Fruit fly (Drosophila melanogaster): ENCODE results near the gene P58IPK.

DNA sequence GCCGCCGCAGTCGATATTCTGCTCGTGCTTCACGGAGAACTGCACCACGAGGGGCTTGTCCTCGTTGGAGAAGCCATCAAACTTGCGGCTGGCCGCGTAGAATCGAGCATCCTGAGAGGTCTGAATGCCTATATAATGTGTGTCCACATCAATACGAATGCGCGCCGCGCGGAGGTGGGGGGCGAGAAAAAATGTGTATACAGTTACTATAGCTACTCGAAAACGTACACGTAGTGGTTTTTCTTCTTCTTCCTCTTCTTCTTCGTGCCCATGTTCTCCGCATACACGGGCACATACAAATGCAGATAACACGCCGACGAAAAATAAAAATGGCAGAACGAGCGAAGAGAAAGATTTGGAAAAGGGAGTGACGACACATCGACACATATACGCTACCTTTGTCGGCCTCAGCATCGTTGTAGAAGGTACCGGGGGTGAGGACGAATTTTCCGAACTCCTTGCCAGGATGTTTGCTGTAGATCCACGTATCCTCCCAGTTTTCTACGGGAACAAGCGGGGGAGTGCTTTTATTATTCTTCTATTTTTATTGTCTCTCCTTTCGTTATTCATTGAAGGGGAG lies 43.4 kb downstream of the P58IPK start:
- no peak for TF ChIP-seq Lpt (GFP tag; optimal IDR thresholded peaks at IDR 0.05)
- TF ChIP-seq CG6276 (GFP tag; optimal IDR thresholded peaks at IDR 0.05) = no peak
- no peak for TF ChIP-seq CG3919 (GFP tag; optimal IDR thresholded peaks at IDR 0.05)
- TF ChIP-seq acj6 (GFP tag; optimal IDR thresholded peaks at IDR 0.05) = no peak
- TF ChIP-seq CG7368 (GFP tag; optimal IDR thresholded peaks at IDR 0.05) = no peak
- no peak for TF ChIP-seq CG6854 (GFP tag; optimal IDR thresholded peaks at IDR 0.05)
- TF ChIP-seq CG15336 (GFP tag; IDR thresholded peaks at IDR 0.05) = no peak
